Fruit fly (Drosophila melanogaster) whole organism, embryonic: ENCODE data around the gene CG7069.

Experiments used
- Atf-2 ChIP-seq: fragments of 200-800 bp; sonication (Bioruptor generic); optimal IDR thresholded peaks from 2 replicates; lab custom pipeline; 2016; ENCODE audit warnings: missing biosample characterization, missing genetic modification characterization
- Bteb2 ChIP-seq: fragments of 200-800 bp; sonication (Bioruptor generic); optimal IDR thresholded peaks from 2 replicates; lab custom pipeline; 2016; ENCODE audit warnings: missing biosample characterization, missing genetic modification characterization
- CG12659 ChIP-seq: fragments of 200-800 bp; sonication (Bioruptor generic); optimal IDR thresholded peaks from 3 replicates; lab custom pipeline; 2017; ENCODE audit warnings: mild to moderate bottlenecking, missing biosample characterization, missing genetic modification reagents, missing genetic modification characterization
- CG13296 ChIP-seq: fragments of 200-800 bp; sonication (Bioruptor generic); optimal IDR thresholded peaks from 3 replicates; lab custom pipeline; 2018; ENCODE audit warnings: missing biosample characterization, mild to moderate bottlenecking, missing genetic modification characterization
- CG13424 ChIP-seq: fragments of 200-800 bp; sonication (Bioruptor generic); optimal IDR thresholded peaks from 2 replicates; lab custom pipeline; 2019; ENCODE audit warnings: missing biosample characterization, mild to moderate bottlenecking, missing genetic modification characterization, moderate library complexity
- CG1603 ChIP-seq: fragments of 200-800 bp; sonication (Bioruptor generic); optimal IDR thresholded peaks from 2 replicates; lab custom pipeline; 2019; ENCODE audit warnings: missing biosample characterization, mild to moderate bottlenecking, missing genetic modification characterization, moderate library complexity
- CG16863 ChIP-seq: fragments of 200-800 bp; sonication (Bioruptor generic); optimal IDR thresholded peaks from 3 replicates; lab custom pipeline; 2016; ENCODE audit warnings: missing biosample characterization, missing genetic modification characterization
- CG17612 ChIP-seq: fragments of 200-800 bp; sonication (Bioruptor generic); IDR thresholded peaks from 2 replicates; pipeline ENCODE4 v1.3.6; 2022; ENCODE audit warnings: missing biosample characterization, missing genetic modification characterization
- CG17829 ChIP-seq: fragments of 200-800 bp; optimal IDR thresholded peaks from 2 replicates; lab custom pipeline; 2019; ENCODE audit warnings: missing biosample characterization, mild to moderate bottlenecking, missing genetic modification characterization, moderate library complexity
- CG17912 ChIP-seq: fragments of 200-800 bp; sonication (Bioruptor generic); optimal IDR thresholded peaks from 2 replicates; lab custom pipeline; 2018; ENCODE audit warnings: missing biosample characterization, mild to moderate bottlenecking, missing genetic modification characterization
- CG1792 ChIP-seq: fragments of 200-800 bp; sonication (Bioruptor generic); optimal IDR thresholded peaks from 2 replicates; lab custom pipeline; 2016; ENCODE audit warnings: missing biosample characterization, missing genetic modification characterization
- CG18764 ChIP-seq: fragments of 200-800 bp; sonication (Bioruptor generic); optimal IDR thresholded peaks from 3 replicates; lab custom pipeline; 2016; ENCODE audit warnings: missing biosample characterization, missing genetic modification characterization
- CG2875 ChIP-seq: fragments of 200-800 bp; sonication (Bioruptor generic); optimal IDR thresholded peaks from 2 replicates; lab custom pipeline; 2017; ENCODE audit warnings: missing biosample characterization, mild to moderate bottlenecking, missing genetic modification characterization, missing genetic modification reagents
- CG3163 ChIP-seq: fragments of 200-800 bp; sonication (Bioruptor generic); optimal IDR thresholded peaks from 3 replicates; lab custom pipeline; 2016; ENCODE audit warnings: missing biosample characterization, missing genetic modification characterization
- CG32772 ChIP-seq: fragments of 200-800 bp; sonication (Bioruptor generic); IDR thresholded peaks from 2 replicates; pipeline ENCODE4 v1.3.6; 2022; ENCODE audit warnings: missing biosample characterization, missing genetic modification characterization
- CG33557 ChIP-seq: fragments of 200-800 bp; sonication (Bioruptor generic); optimal IDR thresholded peaks from 2 replicates; lab custom pipeline; 2019; ENCODE audit warnings: missing biosample characterization, mild to moderate bottlenecking, missing genetic modification characterization, moderate library complexity
- CG4424 ChIP-seq: fragments of 200-800 bp; sonication (Bioruptor generic); optimal IDR thresholded peaks from 3 replicates; lab custom pipeline; 2016; ENCODE audit warnings: missing biosample characterization, missing genetic modification characterization
- CG4707 ChIP-seq: fragments of 200-800 bp; sonication (Bioruptor generic); optimal IDR thresholded peaks from 2 replicates; lab custom pipeline; 2018; ENCODE audit warnings: missing biosample characterization, mild to moderate bottlenecking, missing genetic modification characterization, moderate library complexity
- CG5245 ChIP-seq: fragments of 200-800 bp; sonication (Bioruptor generic); optimal IDR thresholded peaks from 3 replicates; lab custom pipeline; 2016; ENCODE audit warnings: missing biosample characterization, missing genetic modification characterization
- CG6683 ChIP-seq: fragments of 200-800 bp; sonication (Bioruptor generic); optimal IDR thresholded peaks from 2 replicates; lab custom pipeline; 2017; ENCODE audit warnings: missing biosample characterization, mild to moderate bottlenecking, missing genetic modification characterization, missing genetic modification reagents
- CG7357 ChIP-seq: fragments of 200-800 bp; sonication (Bioruptor generic); IDR thresholded peaks from 3 replicates; pipeline ENCODE4 v1.3.6; 2022; ENCODE audit warnings: missing biosample characterization, missing genetic modification characterization
- CHES-1-like ChIP-seq: fragments of 200-800 bp; sonication (Bioruptor generic); optimal IDR thresholded peaks from 2 replicates; lab custom pipeline; 2016; ENCODE audit warnings: missing biosample characterization, missing genetic modification characterization
- CoRest ChIP-seq: fragments of 200-800 bp; sonication (Bioruptor generic); optimal IDR thresholded peaks from 3 replicates; lab custom pipeline; 2018; ENCODE audit warnings: missing biosample characterization, mild to moderate bottlenecking, missing genetic modification characterization, moderate library complexity
- Hand ChIP-seq: fragments of 200-800 bp; sonication (Bioruptor generic); optimal IDR thresholded peaks from 2 replicates; lab custom pipeline; 2017; ENCODE audit warnings: mild to moderate bottlenecking, missing biosample characterization, missing genetic modification reagents, missing genetic modification characterization
- Hey ChIP-seq: fragments of 200-800 bp; sonication (Bioruptor generic); optimal IDR thresholded peaks from 3 replicates; lab custom pipeline; 2018; ENCODE audit warnings: missing biosample characterization, mild to moderate bottlenecking, missing genetic modification characterization
- HmgZ ChIP-seq: fragments of 200-800 bp; sonication (Bioruptor generic); optimal IDR thresholded peaks from 2 replicates; lab custom pipeline; 2018; ENCODE audit warnings: missing biosample characterization, mild to moderate bottlenecking, missing genetic modification characterization
- Hmr ChIP-seq: fragments of 200-800 bp; sonication (Bioruptor generic); optimal IDR thresholded peaks from 3 replicates; lab custom pipeline; 2017; ENCODE audit warnings: mild to moderate bottlenecking, missing biosample characterization, missing genetic modification reagents, missing genetic modification characterization
- Hr3 ChIP-seq: fragments of 200-800 bp; sonication (Bioruptor generic); optimal IDR thresholded peaks from 3 replicates; lab custom pipeline; 2016; ENCODE audit warnings: missing biosample characterization, missing genetic modification characterization
- Neu2 ChIP-seq: fragments of 200-800 bp; sonication (Bioruptor generic); optimal IDR thresholded peaks from 3 replicates; lab custom pipeline; 2016; ENCODE audit warnings: missing biosample characterization, missing genetic modification characterization, borderline replicate concordance
- Oli ChIP-seq: fragments of 200-800 bp; sonication (Bioruptor generic); optimal IDR thresholded peaks from 2 replicates; lab custom pipeline; 2018; ENCODE audit warnings: missing biosample characterization, mild to moderate bottlenecking, missing genetic modification characterization, moderate library complexity
- Rfx ChIP-seq: fragments of 200-800 bp; sonication (Bioruptor generic); IDR thresholded peaks from 2 replicates; pipeline ENCODE4 v1.3.6; 2022; ENCODE audit warnings: missing biosample characterization, missing genetic modification characterization
- Sry-β ChIP-seq: fragments of 200-800 bp; sonication (Bioruptor generic); optimal IDR thresholded peaks from 2 replicates; lab custom pipeline; 2018; ENCODE audit warnings: missing biosample characterization, mild to moderate bottlenecking, missing genetic modification characterization, moderate library complexity
- Trl ChIP-seq, 3 experiments: fragments of >200 bp in 2 of 3; fragments of 200-800 bp in 1 of 3; sonication (Bioruptor generic) in 1 of 3; optimal IDR thresholded peaks; 2 replicates in 1 of 3; 3 replicates in 2 of 3; lab custom pipeline; 2016 to 2017; ENCODE audit warnings: missing biosample characterization in 1 of 3, missing genetic modification characterization in 1 of 3
- bbx ChIP-seq: fragments of 200-800 bp; sonication (Bioruptor generic); IDR thresholded peaks from 2 replicates; pipeline ENCODE4 v1.3.6; 2022; ENCODE audit warnings: missing biosample characterization, missing genetic modification characterization; ENCODE audit not compliant: partially characterized antibody
- cas ChIP-seq: fragments of 200-800 bp; sonication (Bioruptor generic); IDR thresholded peaks from 2 replicates; pipeline ENCODE4 v1.3.6; 2022; ENCODE audit warnings: missing biosample characterization, missing genetic modification characterization
- cato ChIP-seq: fragments of 200-800 bp; sonication (Bioruptor generic); optimal IDR thresholded peaks from 2 replicates; lab custom pipeline; 2016; ENCODE audit warnings: missing biosample characterization, missing genetic modification characterization, borderline replicate concordance
- chm ChIP-seq: fragments of 200-800 bp; sonication (Bioruptor generic); IDR thresholded peaks from 2 replicates; pipeline ENCODE4 v1.3.6; 2022; ENCODE audit warnings: missing biosample characterization, missing genetic modification characterization
- da ChIP-seq: fragments of 200-800 bp; sonication (Bioruptor generic); optimal IDR thresholded peaks from 2 replicates; lab custom pipeline; 2016; ENCODE audit warnings: missing biosample characterization, missing genetic modification characterization
- esg ChIP-seq: fragments of 200-800 bp; sonication (Bioruptor generic); conservative IDR thresholded peaks from 2 replicates; pipeline ENCODE4 v1.3.6; 2022; ENCODE audit warnings: missing biosample characterization, missing genetic modification characterization
- fru ChIP-seq: fragments of >200 bp; optimal IDR thresholded peaks from 2 replicates; lab custom pipeline; 2017
- gro ChIP-seq: fragments of 200-800 bp; sonication (Bioruptor generic); optimal IDR thresholded peaks from 2 replicates; lab custom pipeline; 2016; ENCODE audit warnings: missing biosample characterization, missing genetic modification characterization
- inv ChIP-seq: fragments of 200-800 bp; sonication (Bioruptor generic); IDR thresholded peaks from 2 replicates; pipeline ENCODE4 v1.3.6; 2022; ENCODE audit warnings: missing biosample characterization, missing genetic modification characterization; ENCODE audit not compliant: partially characterized antibody
- nerfin-1 ChIP-seq: fragments of 200-800 bp; sonication (Bioruptor generic); optimal IDR thresholded peaks from 3 replicates; lab custom pipeline; 2019; ENCODE audit warnings: missing biosample characterization, mild to moderate bottlenecking, missing genetic modification characterization, moderate library complexity
- pho ChIP-seq: fragments of 200-800 bp; sonication (Bioruptor generic); optimal IDR thresholded peaks from 2 replicates; lab custom pipeline; 2016; ENCODE audit warnings: missing biosample characterization, missing genetic modification characterization
- pnt ChIP-seq: fragments of 200-800 bp; sonication (Bioruptor generic); optimal IDR thresholded peaks from 3 replicates; lab custom pipeline; 2016; ENCODE audit warnings: missing biosample characterization, missing genetic modification characterization
- pros ChIP-seq: fragments of 200-800 bp; sonication (Bioruptor generic); optimal IDR thresholded peaks from 3 replicates; lab custom pipeline; 2019; ENCODE audit warnings: missing biosample characterization, mild to moderate bottlenecking, missing genetic modification characterization, moderate library complexity
- stwl ChIP-seq: fragments of 200-800 bp; sonication (Bioruptor generic); optimal IDR thresholded peaks from 3 replicates; lab custom pipeline; 2018; ENCODE audit warnings: missing biosample characterization, mild to moderate bottlenecking, missing genetic modification characterization, moderate library complexity
- ttk ChIP-seq: fragments of 200-800 bp; sonication (Bioruptor generic); IDR thresholded peaks from 2 replicates; pipeline ENCODE4 v2.1.2; 2022; ENCODE audit warnings: missing biosample characterization, missing genetic modification characterization
- tup ChIP-seq: fragments of 200-800 bp; sonication (Bioruptor generic); optimal IDR thresholded peaks from 2 replicates; lab custom pipeline; 2016; ENCODE audit warnings: missing biosample characterization, mild to moderate bottlenecking, missing genetic modification characterization, moderate library complexity
- zfh1 ChIP-seq: fragments of 200-800 bp; sonication (Bioruptor generic); IDR thresholded peaks from 3 replicates; pipeline ENCODE4 v1.3.6; 2022; ENCODE audit warnings: missing biosample characterization, missing genetic modification characterization

Gene CG7069

dm6 chr3R:22368777-22369214 is 3.8 kb upstream of the CG7069 start (continued):
- TF ChIP-seq zfh1 (GFP tag; lab: Robert Waterston, UW) (peak; percentile 65; the same call in 2 of the 3 replicates), CG32772 (GFP tag; lab: Robert Waterston, UW) (peak; percentile 58), CG13296 (GFP tag; lab: Kevin White, UChicago) (peak; percentile 59), CG16863 (GFP tag; lab: Kevin White, UChicago) (no peak), CG33557 (GFP tag; lab: Kevin White, UChicago) (no peak), CG17829 (no peak), Bteb2 (GFP tag; lab: Kevin White, UChicago) (no peak), CG17612 (GFP tag; lab: Robert Waterston, UW) (peak; percentile 29; the same call in 1 of the 2 replicates), CG17912 (GFP tag; lab: Kevin White, UChicago) (no peak), inv (GFP tag; lab: Robert Waterston, UW) (no peak), pnt (peak; percentile 37), ttk (peak; percentile 55), CoRest (peak; percentile 67), CG7357 (GFP tag; lab: Robert Waterston, UW) (peak; percentile 45; the same call in 1 of the 3 replicates), nerfin-1 (no peak), CG3163 (GFP tag; lab: Kevin White, UChicago) (no peak), Atf-2 (GFP tag; lab: Kevin White, UChicago) (no peak), Rfx (GFP tag; lab: Robert Waterston, UW) (peak; percentile 78), Hey (no peak), CHES-1-like (GFP tag; lab: Kevin White, UChicago) (no peak), esg (GFP tag; lab: Robert Waterston, UW) (peak; percentile 73), tup (no peak), Oli (peak; percentile 61), bbx (GFP tag; lab: Robert Waterston, UW) (no peak), da (GFP tag; lab: Kevin White, UChicago) (no peak), pros (no peak), fru (lab: Kevin White, UChicago) (no peak), CG12659 (GFP tag; lab: Kevin White, UChicago) (peak; percentile 59), CG18764 (GFP tag; lab: Kevin White, UChicago) (peak; percentile 5), Neu2 (no peak), CG5245 (GFP tag; lab: Kevin White, UChicago) (peak; percentile 32), chm (GFP tag; lab: Robert Waterston, UW) (peak; percentile 77), CG4424 (GFP tag; lab: Kevin White, UChicago) (peak; percentile 59), HmgZ (tag; lab: Kevin White, UChicago) (peak; percentile 37), CG1792 (GFP tag; lab: Kevin White, UChicago) (no peak), cas (GFP tag; lab: Robert Waterston, UW) (0 out of 2 replicates have a peak, but pooled peaks have one; percentile 40), CG4707 (GFP tag; lab: Kevin White, UChicago) (no peak), CG2875 (no peak), CG6683 (peak; percentile 39), CG13424 (tag; lab: Kevin White, UChicago) (peak; percentile 65), pho (peak; percentile 19), Trl (optimal IDR thresholded peaks at IDR 0.05; lab: Kevin White, UChicago) (peak; percentile 68 to 80), Trl (GFP tag; optimal IDR thresholded peaks at IDR 0.05; lab: Kevin White, UChicago) (peak; percentile 35), stwl (tag; lab: Kevin White, UChicago) (no peak), Hr3 (peak; percentile 40), Sry-β (GFP tag; lab: Kevin White, UChicago) (no peak), cato (GFP tag; lab: Kevin White, UChicago) (no peak), Hmr (GFP tag; lab: Kevin White, UChicago) (peak; percentile 85), gro (GFP tag; lab: Kevin White, UChicago) (no peak), Hand (GFP tag; lab: Kevin White, UChicago) (peak; percentile 29), CG1603 (tag; lab: Kevin White, UChicago) (peak; percentile 34)
